Fruit fly (Drosophila melanogaster) whole organism, prepupa: Measurements from ENCODE around the gene Bulli.

Source experiments
- CG7368 ChIP-seq: fragments of 200-800 bp; sonication (Bioruptor generic); optimal IDR thresholded peaks from 3 replicates; lab custom pipeline; 2016; ENCODE audit warnings: missing biosample characterization, missing genetic modification characterization
- cyc ChIP-seq: fragments of 200-800 bp; sonication (Bioruptor generic); optimal IDR thresholded peaks from 3 replicates; lab custom pipeline; 2016; ENCODE audit warnings: missing biosample characterization, missing genetic modification characterization
- spab ChIP-seq: fragments of 200-800 bp; sonication (Bioruptor generic); optimal IDR thresholded peaks from 2 replicates; lab custom pipeline; 2017; ENCODE audit warnings: missing biosample characterization, mild to moderate bottlenecking, missing genetic modification characterization, missing genetic modification reagents

- no peak for TF ChIP-seq cyc (GFP tag; lab: Kevin White, UChicago)
- no peak for TF ChIP-seq spab (GFP tag; lab: Kevin White, UChicago)
- TF ChIP-seq CG7368 (GFP tag; lab: Kevin White, UChicago), result no peak
Measured at dm6 chr3L:6453482-6453881, 35.0 kb upstream of the Bulli start.
